Worm (Caenorhabditis elegans) whole organism, L1 larva: Measurements from ENCODE around the gene faah-3.
A peak's percentile ranks its signal among the peaks of the same experiment; 100 is the strongest.

ENCODE experiments used
- aha-1 ChIP-seq: fragments of 150-350 bp; optimal IDR thresholded peaks from 2 replicates; lab custom pipeline; 2014; ENCODE audit warnings: missing biosample characterization, missing genetic modification characterization
- aly-2 ChIP-seq: fragments of 150-350 bp; optimal IDR thresholded peaks from 2 replicates; lab custom pipeline; 2014; ENCODE audit warnings: missing biosample characterization, missing genetic modification characterization
- ama-1 ChIP-seq: fragments of 150-350 bp; optimal IDR thresholded peaks from 2 replicates; lab custom pipeline; 2014
- lin-35 ChIP-seq, 2 experiments: fragments of 150-350 bp; optimal IDR thresholded peaks; 2 replicates each; lab custom pipeline; 2014; ENCODE audit warnings: missing biosample characterization in 2 of 2, missing genetic modification characterization in 2 of 2, missing genetic modification reagents in 2 of 2
- nhr-11 ChIP-seq: fragments of 150-350 bp; optimal IDR thresholded peaks from 2 replicates; lab custom pipeline; 2014; ENCODE audit warnings: missing biosample characterization, missing genetic modification characterization
- nhr-12 ChIP-seq: sonication (generic microtip); optimal IDR thresholded peaks from 2 replicates; lab custom pipeline; 2017; ENCODE audit warnings: missing biosample characterization, missing genetic modification characterization
- snpc-4 ChIP-seq: fragments of 150-350 bp; optimal IDR thresholded peaks from 2 replicates; lab custom pipeline; 2014; ENCODE audit warnings: missing biosample characterization, missing genetic modification characterization
- unc-62 ChIP-seq: fragments of 150-350 bp; optimal IDR thresholded peaks from 2 replicates; lab custom pipeline; 2014; ENCODE audit warnings: missing biosample characterization, missing genetic modification reagents, missing genetic modification characterization

DNA sequence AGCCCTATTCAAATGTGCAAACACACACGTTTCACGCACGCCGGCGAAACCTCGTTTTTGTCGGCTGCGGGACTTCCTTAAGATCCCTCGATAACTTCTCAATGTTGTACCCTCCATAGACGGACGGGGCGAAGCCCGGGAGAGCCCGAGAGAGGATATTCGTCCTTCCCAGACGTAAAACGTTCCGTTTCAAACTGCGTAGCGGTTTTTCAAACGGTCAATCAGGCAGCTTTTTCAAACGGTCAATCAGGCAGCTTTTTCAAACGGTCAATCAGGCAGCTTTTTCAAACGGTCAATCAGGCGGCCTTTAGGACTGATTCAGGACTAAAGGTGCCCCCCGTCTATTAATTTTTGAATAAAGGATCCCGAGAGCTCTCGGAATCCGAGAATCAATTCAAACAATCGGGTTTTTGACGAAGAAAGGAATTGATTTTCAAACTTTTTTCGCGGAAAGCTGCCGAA is 45.8 kb upstream of the faah-3 start:
- TF ChIP-seq nhr-11 (tag; lab: Kevin White, UChicago) = no peak
- TF ChIP-seq unc-62 (GFP tag; lab: Kevin White, UChicago) = no peak
- TF ChIP-seq lin-35 (GFP tag; optimal IDR thresholded peaks at IDR 0.05; lab: Kevin White, UChicago) = peak in 1 of 2 experiments; percentile 6
- TF ChIP-seq aha-1 (tag; lab: Kevin White, UChicago) = no peak
- no peak for TF ChIP-seq nhr-12
- peak; percentile 95 for TF ChIP-seq snpc-4 (tag; lab: Kevin White, UChicago)
- no peak for TF ChIP-seq aly-2 (tag; lab: Kevin White, UChicago)
- TF ChIP-seq ama-1 (lab: Kevin White, UChicago) = peak; percentile 40
